Worm (Caenorhabditis elegans) whole organism, young adult: ENCODE data around the gene rbm-26.

ENCODE experiments used
- B0035.1 ChIP-seq: sonication (generic microtip); optimal IDR thresholded peaks from 2 replicates; lab custom pipeline; 2016; ENCODE audit warnings: missing genetic modification characterization, mild to moderate bottlenecking, missing compliant biosample characterization, missing genotype, missing genetic modification reagents
- B0261.1 ChIP-seq: sonication (generic microtip); optimal IDR thresholded peaks from 2 replicates; lab custom pipeline; 2016; ENCODE audit warnings: mild to moderate bottlenecking, missing genetic modification characterization, moderate library complexity, missing compliant biosample characterization
- B0336.3 ChIP-seq: fragments of 200-800 bp; sonication (Bioruptor generic); IDR thresholded peaks from 2 replicates; pipeline ENCODE4 v1.3.6; 2022; ENCODE audit warnings: missing genetic modification characterization, missing compliant biosample characterization
- D2030.7 ChIP-seq: fragments of 200-800 bp; sonication (Bioruptor generic); IDR thresholded peaks from 2 replicates; pipeline ENCODE4 v1.3.6; 2022; ENCODE audit warnings: missing genetic modification reagents, missing genetic modification characterization, missing compliant biosample characterization
- F22D6.2 ChIP-seq: sonication (generic microtip); optimal IDR thresholded peaks from 2 replicates; lab custom pipeline; 2016; ENCODE audit warnings: mild to moderate bottlenecking, missing genetic modification characterization, missing compliant biosample characterization
- F33H1.4 ChIP-seq: fragments of 200-800 bp; sonication (Bioruptor generic); IDR thresholded peaks from 2 replicates; pipeline ENCODE4 v1.3.6; 2022; ENCODE audit warnings: missing genetic modification reagents, missing genetic modification characterization, missing compliant biosample characterization
- F37B4.10 ChIP-seq: fragments of 200-800 bp; sonication (Bioruptor generic); IDR thresholded peaks from 2 replicates; pipeline ENCODE4 v1.3.6; 2022; ENCODE audit warnings: missing genetic modification characterization, missing compliant biosample characterization
- F49E8.2 ChIP-seq: sonication (generic microtip); optimal IDR thresholded peaks from 3 replicates; lab custom pipeline; 2017; ENCODE audit warnings: missing genetic modification characterization, mild to moderate bottlenecking, missing compliant biosample characterization, antibody characterized with exemption, moderate library complexity; ENCODE audit not compliant: insufficient read depth
- F55B11.4 ChIP-seq: sonication (generic microtip); optimal IDR thresholded peaks from 2 replicates; lab custom pipeline; 2016; ENCODE audit warnings: missing compliant biosample characterization, missing genetic modification characterization, borderline replicate concordance; ENCODE audit not compliant: insufficient read depth
- Y53G8AR.9 ChIP-seq: fragments of 200-800 bp; sonication (Bioruptor generic); conservative IDR thresholded peaks from 2 replicates; pipeline ENCODE4 v1.3.6; 2022; ENCODE audit warnings: missing genetic modification reagents, missing genetic modification characterization, missing compliant biosample characterization
- Y56A3A.18 ChIP-seq: fragments of 200-800 bp; sonication (Bioruptor generic); IDR thresholded peaks from 2 replicates; pipeline ENCODE4 v1.3.6; 2022; ENCODE audit warnings: missing genetic modification reagents, missing genetic modification characterization, missing compliant biosample characterization
- Y67H2A.10 ChIP-seq: fragments of 200-800 bp; sonication (Bioruptor generic); conservative IDR thresholded peaks from 2 replicates; pipeline ENCODE4 v1.3.6; 2022; ENCODE audit warnings: missing genetic modification reagents, missing genetic modification characterization, missing compliant biosample characterization
- ZK185.1 ChIP-seq: sonication (generic microtip); optimal IDR thresholded peaks from 2 replicates; lab custom pipeline; 2016; ENCODE audit warnings: mild to moderate bottlenecking, missing genetic modification characterization, missing compliant biosample characterization; ENCODE audit not compliant: poor library complexity, severe bottlenecking
- ama-1 ChIP-seq, 3 experiments: fragments of 150-350 bp in 1 of 3; sonication (generic microtip) in 2 of 3; optimal IDR thresholded peaks; 2 replicates each; lab custom pipeline; 2014 to 2018; ENCODE audit warnings: missing biosample characterization in 2 of 3, missing genetic modification characterization in 2 of 3, missing genetic modification reagents in 2 of 3
- atf-7 ChIP-seq: sonication (generic microtip); optimal IDR thresholded peaks from 2 replicates; lab custom pipeline; 2017; ENCODE audit warnings: mild to moderate bottlenecking, missing genetic modification characterization, missing compliant biosample characterization
- athp-1 ChIP-seq: sonication (generic microtip); optimal IDR thresholded peaks from 2 replicates; lab custom pipeline; 2017; ENCODE audit warnings: mild to moderate bottlenecking, missing genetic modification characterization, missing compliant biosample characterization
- attf-5 ChIP-seq: fragments of 200-800 bp; sonication (Bioruptor generic); optimal IDR thresholded peaks from 2 replicates; lab custom pipeline; 2018; ENCODE audit warnings: mild to moderate bottlenecking, missing genetic modification characterization, missing compliant biosample characterization
- ceh-100 ChIP-seq: fragments of 200-800 bp; sonication (Bioruptor generic); IDR thresholded peaks from 2 replicates; pipeline ENCODE4 v1.3.6; 2022; ENCODE audit warnings: missing genetic modification reagents, missing genetic modification characterization, missing compliant biosample characterization
- ceh-79 ChIP-seq: sonication (generic microtip); optimal IDR thresholded peaks from 2 replicates; lab custom pipeline; 2017; ENCODE audit warnings: mild to moderate bottlenecking, missing genetic modification characterization, missing compliant biosample characterization
- die-1 ChIP-seq: sonication (generic microtip); optimal IDR thresholded peaks from 2 replicates; lab custom pipeline; 2016; ENCODE audit warnings: missing genotype, mild to moderate bottlenecking, missing genetic modification characterization, missing compliant biosample characterization
- egl-44 ChIP-seq: fragments of 200-800 bp; sonication (Bioruptor generic); IDR thresholded peaks from 2 replicates; pipeline ENCODE4 v1.3.6; 2022; ENCODE audit warnings: missing genetic modification reagents, missing genetic modification characterization, missing compliant biosample characterization
- ets-4 ChIP-seq: fragments of 200-800 bp; sonication (Bioruptor generic); optimal IDR thresholded peaks from 2 replicates; lab custom pipeline; 2018; ENCODE audit warnings: mild to moderate bottlenecking, missing genetic modification characterization, missing compliant biosample characterization
- hlh-12 ChIP-seq: sonication (generic microtip); optimal IDR thresholded peaks from 2 replicates; lab custom pipeline; 2016; ENCODE audit warnings: missing genetic modification characterization, missing compliant biosample characterization
- let-607 ChIP-seq, 2 experiments: fragments of 200-800 bp in 1 of 2; sonication (Bioruptor generic) in 1 of 2; sonication (generic microtip) in 1 of 2; optimal IDR thresholded peaks; 2 replicates each; lab custom pipeline; 2016 to 2018; ENCODE audit warnings: mild to moderate bottlenecking in 2 of 2, missing compliant biosample characterization in 2 of 2, missing genetic modification characterization in 2 of 2, moderate library complexity in 2 of 2, missing genotype in 1 of 2
- lin-26 ChIP-seq: fragments of 200-800 bp; sonication (Bioruptor generic); IDR thresholded peaks from 2 replicates; pipeline ENCODE4 v1.3.6; 2022; ENCODE audit warnings: missing genetic modification reagents, missing genetic modification characterization, missing compliant biosample characterization
- lin-54 ChIP-seq: fragments of 200-800 bp; sonication (Bioruptor generic); optimal IDR thresholded peaks from 2 replicates; lab custom pipeline; 2018; ENCODE audit warnings: mild to moderate bottlenecking, missing genetic modification characterization, missing compliant biosample characterization
- madf-10 ChIP-seq: sonication (generic microtip); optimal IDR thresholded peaks from 2 replicates; lab custom pipeline; 2016; ENCODE audit warnings: mild to moderate bottlenecking, missing genetic modification characterization, missing compliant biosample characterization
- madf-6 ChIP-seq: fragments of 200-800 bp; sonication (Bioruptor generic); IDR thresholded peaks from 2 replicates; pipeline ENCODE4 v1.3.6; 2022; ENCODE audit warnings: missing genetic modification reagents, missing genetic modification characterization, missing compliant biosample characterization
- mcd-1 ChIP-seq: fragments of 200-800 bp; sonication (Bioruptor generic); IDR thresholded peaks from 2 replicates; pipeline ENCODE4 v1.3.6; 2022; ENCODE audit warnings: missing genetic modification reagents, missing genetic modification characterization, missing compliant biosample characterization
- nfya-1 ChIP-seq: sonication (generic microtip); optimal IDR thresholded peaks from 2 replicates; lab custom pipeline; 2017; ENCODE audit warnings: antibody characterized with exemption, missing compliant biosample characterization, missing genetic modification characterization, borderline replicate concordance; ENCODE audit not compliant: insufficient read depth
- nfyb-1 ChIP-seq: fragments of 200-800 bp; sonication (Bioruptor generic); IDR thresholded peaks from 2 replicates; pipeline ENCODE4 v1.3.6; 2022; ENCODE audit warnings: missing genetic modification reagents, missing genetic modification characterization, missing compliant biosample characterization
- nhr-80 ChIP-seq: sonication (generic microtip); optimal IDR thresholded peaks from 2 replicates; lab custom pipeline; 2016; ENCODE audit warnings: missing genetic modification characterization, missing compliant biosample characterization
- pbrm-1 ChIP-seq: fragments of 200-800 bp; sonication (Bioruptor generic); IDR thresholded peaks from 2 replicates; pipeline ENCODE4 v1.3.6; 2022; ENCODE audit warnings: missing genetic modification reagents, missing genetic modification characterization, missing compliant biosample characterization
- repo-1 ChIP-seq: sonication (generic microtip); optimal IDR thresholded peaks from 2 replicates; lab custom pipeline; 2017; ENCODE audit warnings: mild to moderate bottlenecking, missing genetic modification characterization, missing compliant biosample characterization
- rpc-1 ChIP-seq, 2 experiments: fragments of 150-350 bp in 1 of 2; sonication (generic microtip) in 1 of 2; optimal IDR thresholded peaks; 2 replicates each; lab custom pipeline; 2014 to 2018; ENCODE audit warnings: missing biosample characterization in 1 of 2, missing genetic modification characterization in 1 of 2, missing genetic modification reagents in 1 of 2, missing genotype in 1 of 2
- snpc-1.3 ChIP-seq: sonication (generic microtip); optimal IDR thresholded peaks from 2 replicates; lab custom pipeline; 2017; ENCODE audit warnings: missing genetic modification characterization, mild to moderate bottlenecking, missing compliant biosample characterization, antibody characterized with exemption, moderate library complexity, missing genotype, missing genetic modification reagents; ENCODE audit not compliant: insufficient read depth
- tbx-9 ChIP-seq: sonication (generic microtip); optimal IDR thresholded peaks from 2 replicates; lab custom pipeline; 2016; ENCODE audit warnings: borderline replicate concordance, missing genetic modification characterization, inconsistent platforms, missing compliant biosample characterization
- zim-3 ChIP-seq: sonication (generic microtip); optimal IDR thresholded peaks from 2 replicates; lab custom pipeline; 2017; ENCODE audit warnings: mild to moderate bottlenecking, missing genetic modification characterization, moderate library complexity, missing compliant biosample characterization
- ztf-18 ChIP-seq: sonication (generic microtip); optimal IDR thresholded peaks from 2 replicates; lab custom pipeline; 2016; ENCODE audit warnings: missing genotype, mild to moderate bottlenecking, missing genetic modification characterization, missing compliant biosample characterization
- ztf-22 ChIP-seq: fragments of 200-800 bp; sonication (Bioruptor generic); optimal IDR thresholded peaks from 2 replicates; lab custom pipeline; 2018; ENCODE audit warnings: mild to moderate bottlenecking, missing genetic modification characterization, moderate library complexity, missing compliant biosample characterization
- ztf-25 ChIP-seq: fragments of 200-800 bp; sonication (Bioruptor generic); IDR thresholded peaks from 2 replicates; pipeline ENCODE4 v1.3.6; 2022; ENCODE audit warnings: missing genetic modification reagents, missing genetic modification characterization, missing compliant biosample characterization
- ztf-3 ChIP-seq: fragments of 200-800 bp; sonication (Bioruptor generic); optimal IDR thresholded peaks from 2 replicates; lab custom pipeline; 2018; ENCODE audit warnings: mild to moderate bottlenecking, missing genetic modification characterization, missing compliant biosample characterization

The rbm-26 gene

DNA sequence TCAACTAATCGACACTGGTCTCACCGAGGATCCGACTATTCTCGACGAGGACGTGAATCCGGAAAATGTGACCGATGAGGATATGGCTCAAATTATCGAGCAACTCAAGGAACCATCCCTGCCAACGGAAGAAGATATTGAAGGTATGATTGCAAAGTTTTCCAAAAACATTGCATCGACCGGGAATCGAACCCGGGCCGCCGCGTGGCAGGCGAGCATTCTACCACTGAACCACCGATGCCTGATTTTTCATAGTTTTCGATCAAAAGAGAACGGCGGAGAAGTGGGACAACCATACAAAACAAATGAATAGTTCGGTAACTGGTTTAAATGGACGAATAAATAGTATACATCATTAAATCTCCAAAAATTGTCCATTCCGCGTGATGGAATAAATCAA lies 50.5 kb downstream of the rbm-26 start (continued):
- TF ChIP-seq rpc-1 (optimal IDR thresholded peaks at IDR 0.05; lab: Kevin White, UChicago) = peak; percentile 77
- TF ChIP-seq rpc-1 (tag; optimal IDR thresholded peaks at IDR 0.05; lab: Kevin White, UChicago) = peak; percentile 87
- TF ChIP-seq ceh-79 = no peak
- peak; percentile 81 for TF ChIP-seq B0261.1 (tag; lab: Kevin White, UChicago)
- peak; percentile 48 for TF ChIP-seq madf-10 (tag; lab: Kevin White, UChicago)
- TF ChIP-seq F37B4.10 (GFP tag; lab: Robert Waterston, UW) = no peak
- peak; percentile 65 for TF ChIP-seq F49E8.2 (tag; lab: Kevin White, UChicago)
- peak; percentile 17 for TF ChIP-seq nhr-80 (tag; lab: Kevin White, UChicago)
- peak; percentile 9 for TF ChIP-seq attf-5 (GFP tag; lab: Kevin White, UChicago)
- peak; percentile 39 for TF ChIP-seq athp-1
- TF ChIP-seq ZK185.1 (tag; lab: Kevin White, UChicago) = peak; percentile 52
- TF ChIP-seq mcd-1 (GFP tag; lab: Robert Waterston, UW) = 0 out of 2 replicates have a peak, but pooled peaks have one; percentile 22
- peak; percentile 70 for TF ChIP-seq ztf-18 (tag; lab: Kevin White, UChicago)
- TF ChIP-seq F33H1.4 (GFP tag; lab: Robert Waterston, UW) = peak; percentile 42
- TF ChIP-seq let-607 (tag; optimal IDR thresholded peaks at IDR 0.05; lab: Kevin White, UChicago) = peak in 1 of 2 experiments; percentile 43
- TF ChIP-seq nfya-1 (tag; lab: Kevin White, UChicago) = no peak
- TF ChIP-seq zim-3 (tag; lab: Kevin White, UChicago) = no peak
- no peak for TF ChIP-seq hlh-12
- peak; percentile 75 for TF ChIP-seq snpc-1.3 (tag; lab: Kevin White, UChicago)
- TF ChIP-seq nfyb-1 = peak; percentile 68
- no peak for TF ChIP-seq Y67H2A.10 (GFP tag; lab: Robert Waterston, UW)
- TF ChIP-seq die-1 (tag; lab: Kevin White, UChicago) = peak; percentile 58
- TF ChIP-seq ztf-25 = peak; percentile 85; the same call in 1 of the 2 replicates
- TF ChIP-seq Y56A3A.18 (GFP tag; lab: Robert Waterston, UW) = 0 out of 2 replicates have a peak, but pooled peaks have one; percentile 44
- TF ChIP-seq egl-44 (GFP tag; lab: Robert Waterston, UW) = no peak; the same call in 1 of the 2 replicates
- no peak for TF ChIP-seq ceh-100
- 0 out of 2 replicates have a peak, but pooled peaks have one; percentile 45 for TF ChIP-seq pbrm-1 (GFP tag; lab: Robert Waterston, UW)
- no peak for TF ChIP-seq tbx-9 (tag; lab: Kevin White, UChicago)
- no peak for TF ChIP-seq F22D6.2 (tag; lab: Kevin White, UChicago)
- TF ChIP-seq ets-4 (GFP tag; lab: Kevin White, UChicago) = no peak
- TF ChIP-seq madf-6 = peak; percentile 61
- peak; percentile 50 for TF ChIP-seq lin-54 (GFP tag; lab: Kevin White, UChicago)
- 0 out of 2 replicates have a peak, but pooled peaks have one; percentile 49 for TF ChIP-seq B0336.3 (GFP tag; lab: Robert Waterston, UW)
- peak; percentile 71; the same call in 1 of the 2 replicates for TF ChIP-seq D2030.7
- TF ChIP-seq B0035.1 (tag; lab: Kevin White, UChicago) = no peak
- peak; percentile 92 for TF ChIP-seq lin-26 (GFP tag; lab: Robert Waterston, UW)
- TF ChIP-seq F55B11.4 (tag; lab: Kevin White, UChicago) = no peak

- no peak for TF ChIP-seq ama-1 (optimal IDR thresholded peaks at IDR 0.05; lab: Kevin White, UChicago)
- peak in 1 of 2 experiments; percentile 13 for TF ChIP-seq ama-1 (GFP tag; optimal IDR thresholded peaks at IDR 0.05; lab: Kevin White, UChicago)
- no peak for TF ChIP-seq lin-54 (GFP tag; lab: Kevin White, UChicago)
- no peak for TF ChIP-seq Y53G8AR.9 (GFP tag; lab: Robert Waterston, UW)
- TF ChIP-seq repo-1 (tag; lab: Kevin White, UChicago) = no peak
- no peak for TF ChIP-seq ztf-22
- no peak for TF ChIP-seq madf-10 (tag; lab: Kevin White, UChicago)
- TF ChIP-seq ztf-3 = no peak
- TF ChIP-seq atf-7 (tag; lab: Kevin White, UChicago) = peak; percentile 43
These were observed 52.6 kb downstream of the rbm-26 start for ce11 chrIII:5763988-5764387.
